Worm (Caenorhabditis elegans): Measurements from ENCODE around the gene Y37E11B.1.

The Y37E11B.1 gene

ce11 chrIV:3578667-3579066, 754 bp upstream of the Y37E11B.1 start:
- TF ChIP-seq hmg-1.2 (GFP tag; IDR thresholded peaks at IDR 0.05) = peak; percentile 43; the same call in 1 of the 2 replicates
- no peak for TF ChIP-seq attf-3 (GFP tag; conservative IDR thresholded peaks at IDR 0.05)

ce11 chrIV:3582806-3583205, 3.4 kb downstream of the Y37E11B.1 start, which contains the start of gene blos-7:
Gene blos-7 (minus strand): TSS chrIV:3582906.
- 0 out of 2 replicates have a peak, but pooled peaks have one; percentile 9 for TF ChIP-seq dox-1 (GFP tag; IDR thresholded peaks at IDR 0.05)

- TF ChIP-seq snpc-3.4 (tag; optimal IDR thresholded peaks at IDR 0.05) (no peak), zfh-2 (GFP tag; conservative IDR thresholded peaks at IDR 0.05) (peak; percentile 70)
Measured at ce11 chrIV:3590821-3591220, 11.4 kb downstream of the Y37E11B.1 start.

- TF ChIP-seq lin-54 (GFP tag; optimal IDR thresholded peaks at IDR 0.05) = no peak
- no peak for TF ChIP-seq dox-1 (GFP tag; IDR thresholded peaks at IDR 0.05)
- TF ChIP-seq repo-1 (tag; optimal IDR thresholded peaks at IDR 0.05) = no peak
Measured at ce11 chrIV:3593513-3593912, 14.1 kb downstream of the Y37E11B.1 start, which contains the start of gene taf-2. Gene taf-2 (minus strand): TSS chrIV:3593613.

- TF ChIP-seq T26A5.8 (tag; optimal IDR thresholded peaks at IDR 0.05) (no peak), snpc-3.4 (tag; optimal IDR thresholded peaks at IDR 0.05) (no peak), lin-35 (GFP tag; optimal IDR thresholded peaks at IDR 0.05) (no peak), lag-1 (GFP tag; IDR thresholded peaks at IDR 0.05) (no peak), snpc-1.1 (tag; optimal IDR thresholded peaks at IDR 0.05; ENCODE audit: insufficient read depth) (no peak), repo-1 (tag; optimal IDR thresholded peaks at IDR 0.05) (no peak), lin-26 (GFP tag; IDR thresholded peaks at IDR 0.05) (no peak), dox-1 (GFP tag; IDR thresholded peaks at IDR 0.05) (no peak), C06A6.2 (GFP tag; conservative IDR thresholded peaks at IDR 0.05) (no peak), pbrm-1 (GFP tag; IDR thresholded peaks at IDR 0.05) (no peak), Y56A3A.18 (GFP tag; IDR thresholded peaks at IDR 0.05) (no peak)
Measured at ce11 chrIV:3597356-3597755, 17.9 kb downstream of the Y37E11B.1 start.

ce11 chrIV:3598452-3598851, 19.0 kb downstream of the Y37E11B.1 start, which contains the start of gene Y37E11B.5:
Gene Y37E11B.5 (minus strand): TSS chrIV:3598552.
- no peak for TF ChIP-seq T07F8.4 (tag; optimal IDR thresholded peaks at IDR 0.05)
- no peak for TF ChIP-seq nhr-90 (tag; optimal IDR thresholded peaks at IDR 0.05)
- no peak for TF ChIP-seq bed-2 (GFP tag; IDR thresholded peaks at IDR 0.05)
- TF ChIP-seq pbrm-1 (GFP tag; IDR thresholded peaks at IDR 0.05) = no peak
- no peak for TF ChIP-seq C17E4.6 (GFP tag; IDR thresholded peaks at IDR 0.05)
- no peak for TF ChIP-seq zfh-2 (GFP tag; conservative IDR thresholded peaks at IDR 0.05)
- TF ChIP-seq Y79H2A.3 (GFP tag; conservative IDR thresholded peaks at IDR 0.05) = no peak
- TF ChIP-seq F57A8.1 (GFP tag; optimal IDR thresholded peaks at IDR 0.05) = no peak

- TF ChIP-seq hmg-1.2 (GFP tag; IDR thresholded peaks at IDR 0.05) (peak; percentile 98), mcd-1 (GFP tag; IDR thresholded peaks at IDR 0.05) (peak; percentile 62), pha-4 (tag; optimal IDR thresholded peaks at IDR 0.05) (no peak)
Measured at ce11 chrIV:3599126-3599525, 19.7 kb downstream of the Y37E11B.1 start, which contains the start of gene Y37E11B.6. Gene Y37E11B.6 (minus strand): TSS chrIV:3599306.

- TF ChIP-seq aptf-2 (GFP tag; conservative IDR thresholded peaks at IDR 0.05) (no peak), let-607 (tag; optimal IDR thresholded peaks at IDR 0.05) (no peak), sdz-38 (tag; optimal IDR thresholded peaks at IDR 0.05) (no peak), B0035.1 (tag; optimal IDR thresholded peaks at IDR 0.05) (no peak), madf-8 (GFP tag; conservative IDR thresholded peaks at IDR 0.05) (no peak), snpc-4 (GFP tag; optimal IDR thresholded peaks at IDR 0.05) (no peak), snpc-4 (tag; optimal IDR thresholded peaks at IDR 0.05) (no peak), ceh-58 (GFP tag; IDR thresholded peaks at IDR 0.05) (no peak), nhr-120 (GFP tag; IDR thresholded peaks at IDR 0.05) (no peak), aptf-3 (GFP tag; IDR thresholded peaks at IDR 0.05) (no peak)
Measured at ce11 chrIV:3599958-3600357, 20.5 kb downstream of the Y37E11B.1 start, which contains the start of gene Y37E11B.7. Gene Y37E11B.7 (minus strand): TSS chrIV:3600164.
